Worm (Caenorhabditis elegans): ENCODE data around the gene T25B9.8.

DNA sequence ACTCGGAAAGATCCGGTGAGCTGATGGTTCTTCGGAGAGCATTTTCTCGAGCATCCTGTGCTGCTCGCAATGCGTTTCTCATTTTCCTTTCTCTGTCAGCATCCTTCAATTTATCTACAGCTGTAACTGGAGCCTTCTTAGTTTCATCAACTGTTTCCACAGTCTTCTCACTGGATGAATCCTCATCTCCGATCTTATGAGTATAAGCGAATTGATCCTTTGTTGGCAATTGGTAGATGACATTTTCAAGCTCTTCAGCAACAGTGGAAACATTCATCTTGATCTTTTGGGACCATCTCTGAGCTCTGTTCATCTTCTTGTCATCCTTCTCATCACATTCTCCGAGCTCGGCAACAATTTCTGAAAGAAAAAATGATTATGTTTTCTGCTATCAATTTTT lies 11.3 kb upstream of the T25B9.8 start:
- TF ChIP-seq fos-1 (tag; optimal IDR thresholded peaks at IDR 0.05) (no peak), zag-1 (tag; optimal IDR thresholded peaks at IDR 0.05) (no peak), unc-62 (GFP tag; optimal IDR thresholded peaks at IDR 0.05) (no peak), unc-39 (tag; optimal IDR thresholded peaks at IDR 0.05) (no peak), nhr-25 (tag; optimal IDR thresholded peaks at IDR 0.05) (no peak), nhr-21 (tag; optimal IDR thresholded peaks at IDR 0.05) (no peak), snpc-4 (tag; optimal IDR thresholded peaks at IDR 0.05) (no peak), nhr-77 (tag; optimal IDR thresholded peaks at IDR 0.05) (no peak), blmp-1 (tag; optimal IDR thresholded peaks at IDR 0.05; ENCODE audit: insufficient read depth) (no peak), elt-3 (tag; optimal IDR thresholded peaks at IDR 0.05) (no peak), elt-1 (tag; optimal IDR thresholded peaks at IDR 0.05) (no peak), lsy-2 (tag; optimal IDR thresholded peaks at IDR 0.05) (no peak)
